Fruit fly (Drosophila melanogaster) whole organism, embryonic: ENCODE measurements around the gene CG13032.

Experiments used
- CG12391 ChIP-seq: fragments of 200-800 bp; sonication (Bioruptor generic); optimal IDR thresholded peaks from 3 replicates; lab custom pipeline; 2018; ENCODE audit warnings: missing biosample characterization, mild to moderate bottlenecking, missing genetic modification characterization, moderate library complexity
- CG14050 ChIP-seq: fragments of 200-800 bp; sonication (Bioruptor generic); IDR thresholded peaks from 3 replicates; pipeline ENCODE4 v1.3.6; 2022; ENCODE audit warnings: missing biosample characterization, missing genetic modification characterization
- CG17359 ChIP-seq: fragments of 200-800 bp; sonication (Bioruptor generic); optimal IDR thresholded peaks from 3 replicates; lab custom pipeline; 2018; ENCODE audit warnings: missing biosample characterization, mild to moderate bottlenecking, missing genetic modification characterization, moderate library complexity
- CG18262 ChIP-seq: fragments of 200-800 bp; optimal IDR thresholded peaks from 3 replicates; lab custom pipeline; 2019; ENCODE audit warnings: missing biosample characterization, mild to moderate bottlenecking, missing genetic modification characterization, moderate library complexity
- CG33213 ChIP-seq: fragments of 200-800 bp; sonication (Bioruptor generic); optimal IDR thresholded peaks from 3 replicates; lab custom pipeline; 2016; ENCODE audit warnings: missing biosample characterization, missing genetic modification characterization
- CG7839 ChIP-seq: fragments of 200-800 bp; sonication (Bioruptor generic); optimal IDR thresholded peaks from 3 replicates; lab custom pipeline; 2018; ENCODE audit warnings: missing biosample characterization, mild to moderate bottlenecking, missing genetic modification characterization, moderate library complexity
- CTCF ChIP-seq: fragments of 200-800 bp; sonication (Bioruptor generic); optimal IDR thresholded peaks from 2 replicates; lab custom pipeline; 2017; ENCODE audit warnings: missing biosample characterization, mild to moderate bottlenecking, missing genetic modification characterization, moderate library complexity
- Doc3 ChIP-seq: fragments of 200-800 bp; sonication (Bioruptor generic); IDR thresholded peaks from 3 replicates; pipeline ENCODE4 v1.3.6; 2022; ENCODE audit warnings: missing biosample characterization, missing genetic modification characterization; ENCODE audit not compliant: partially characterized antibody
- Neu2 ChIP-seq: fragments of 200-800 bp; sonication (Bioruptor generic); optimal IDR thresholded peaks from 3 replicates; lab custom pipeline; 2016; ENCODE audit warnings: missing biosample characterization, missing genetic modification characterization, borderline replicate concordance
- Poxn ChIP-seq: fragments of 200-800 bp; sonication (Bioruptor generic); IDR thresholded peaks from 2 replicates; pipeline ENCODE4 v1.3.6; 2022; ENCODE audit warnings: missing biosample characterization, missing genetic modification characterization
- ci ChIP-seq: fragments of 200-800 bp; sonication (Bioruptor generic); IDR thresholded peaks from 3 replicates; pipeline ENCODE4 v1.3.6; 2022; ENCODE audit warnings: missing biosample characterization, missing genetic modification characterization
- corto ChIP-seq: fragments of 200-800 bp; sonication (Bioruptor generic); optimal IDR thresholded peaks from 2 replicates; lab custom pipeline; 2016; ENCODE audit warnings: missing biosample characterization, mild to moderate bottlenecking, missing genetic modification characterization, moderate library complexity
- insv ChIP-seq, 2 experiments: fragments of 200-800 bp; sonication (Bioruptor generic); optimal IDR thresholded peaks; 3 replicates each; lab custom pipeline; 2016 to 2018; ENCODE audit warnings: missing biosample characterization in 2 of 2, missing genetic modification characterization in 2 of 2
- kay ChIP-seq: fragments of 200-800 bp; sonication (Bioruptor generic); optimal IDR thresholded peaks from 2 replicates; lab custom pipeline; 2016; ENCODE audit warnings: missing biosample characterization, missing genetic modification characterization

- TF ChIP-seq CG14050 (GFP tag; lab: Robert Waterston, UW) (no peak), kay (GFP tag; lab: Kevin White, UChicago) (no peak), CG7839 (tag; lab: Kevin White, UChicago) (no peak), Poxn (GFP tag; lab: Robert Waterston, UW) (no peak), CG17359 (tag; lab: Kevin White, UChicago) (no peak), CTCF (peak; percentile 84), CG18262 (tag; lab: Kevin White, UChicago) (no peak), insv (GFP tag; optimal IDR thresholded peaks at IDR 0.05; lab: Kevin White, UChicago) (no peak), CG12391 (no peak), Neu2 (GFP tag; lab: Kevin White, UChicago) (no peak), CG33213 (no peak), corto (no peak), ci (GFP tag; lab: Robert Waterston, UW) (no peak), Doc3 (no peak)
Observed at dm6 chr3L:16705630-16706029, 31.9 kb downstream of the CG13032 start.
